Fruit fly (Drosophila melanogaster): ENCODE measurements around the gene CG12883.
A peak's percentile ranks its signal among the peaks of the same experiment; 100 is the strongest.

The CG12883 gene

DNA sequence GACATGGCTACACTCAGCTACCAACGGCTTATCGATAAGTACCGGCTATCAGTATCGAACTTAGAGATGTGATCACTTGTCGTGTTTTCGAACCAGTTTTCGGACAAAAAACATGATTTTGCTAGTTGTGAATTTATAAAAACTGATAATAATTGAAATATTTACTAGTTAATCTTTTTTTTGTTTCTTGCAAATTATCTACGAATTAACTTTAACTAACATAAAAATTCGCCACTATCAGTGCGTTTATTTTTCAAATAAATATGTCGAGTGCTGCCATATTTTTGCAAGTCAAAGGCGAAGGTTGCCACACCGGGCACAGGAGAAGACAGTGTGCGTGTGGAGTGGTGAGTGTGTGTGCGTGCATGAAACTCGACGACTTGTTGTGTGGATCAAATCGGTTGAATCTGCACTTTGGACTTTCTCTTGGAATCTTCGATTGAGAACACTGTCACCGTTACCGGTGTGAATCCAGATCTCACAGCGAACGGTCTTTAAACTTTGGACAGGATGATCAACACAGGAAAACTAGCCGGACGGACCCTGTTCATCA is 1.8 kb upstream of the CG12883 start, which contains the start of gene Hsdl2 (continued):
- peak; percentile 2 for TF ChIP-seq bab2 (GFP tag; optimal IDR thresholded peaks at IDR 0.05)
- peak; percentile 61 for TF ChIP-seq MBD-R2 (GFP tag; IDR thresholded peaks at IDR 0.05)
- TF ChIP-seq Max (GFP tag; optimal IDR thresholded peaks at IDR 0.05): peak; percentile 51
- no peak for TF ChIP-seq oc (tag; optimal IDR thresholded peaks at IDR 0.05)
- no peak for TF ChIP-seq Blimp-1 (GFP tag; optimal IDR thresholded peaks at IDR 0.05)
- TF ChIP-seq Dip3 (GFP tag; optimal IDR thresholded peaks at IDR 0.05): peak; percentile 50
- TF ChIP-seq CG3847 (GFP tag; IDR thresholded peaks at IDR 0.05): peak; percentile 77
- TF ChIP-seq pnt (GFP tag; optimal IDR thresholded peaks at IDR 0.05): no peak
- TF ChIP-seq CHES-1-like (GFP tag; optimal IDR thresholded peaks at IDR 0.05): peak; percentile 38
- TF ChIP-seq klu (GFP tag; IDR thresholded peaks at IDR 0.05): no peak
- TF ChIP-seq CG32532 (GFP tag; IDR thresholded peaks at IDR 0.05): peak; percentile 65
- peak; percentile 38 for TF ChIP-seq nmo (GFP tag; optimal IDR thresholded peaks at IDR 0.05)
- TF ChIP-seq CG17829 (tag; optimal IDR thresholded peaks at IDR 0.05): no peak
- no peak for TF ChIP-seq dimm (GFP tag; IDR thresholded peaks at IDR 0.05)

- TF ChIP-seq B-H2 (GFP tag; optimal IDR thresholded peaks at IDR 0.05) (no peak), CG8478 (optimal IDR thresholded peaks at IDR 0.05) (peak; percentile 52), CG5953 (GFP tag; IDR thresholded peaks at IDR 0.05) (0 out of 2 replicates have a peak, but pooled peaks have one; percentile 27), CG5180 (GFP tag; optimal IDR thresholded peaks at IDR 0.05) (no peak), CG9437 (GFP tag; optimal IDR thresholded peaks at IDR 0.05) (no peak), chif (GFP tag; optimal IDR thresholded peaks at IDR 0.05) (no peak), HLH54F (GFP tag; optimal IDR thresholded peaks at IDR 0.05) (no peak), Dek (tag; optimal IDR thresholded peaks at IDR 0.05) (no peak), nau (GFP tag; optimal IDR thresholded peaks at IDR 0.05) (no peak), CG3163 (GFP tag; optimal IDR thresholded peaks at IDR 0.05) (no peak), CG18599 (GFP tag; optimal IDR thresholded peaks at IDR 0.05) (no peak)
Observed at dm6 chr3R:27679667-27680066, 576 bp downstream of the CG12883 start.

dm6 chr3R:27681799-27682198 is 2.7 kb downstream of the CG12883 start, which contains the start of gene Sce:
Gene Sce, minus strand, starts transcription at chr3R:27682029.
- peak; percentile 79 for TF ChIP-seq CG4617 (GFP tag; optimal IDR thresholded peaks at IDR 0.05; ENCODE audit: borderline replicate concordance)
- TF ChIP-seq Dp (GFP tag; optimal IDR thresholded peaks at IDR 0.05): peak; percentile 92
- TF ChIP-seq Vsx1 (GFP tag; optimal IDR thresholded peaks at IDR 0.05): peak; percentile 99
- 0 out of 4 replicates have a peak, but pooled peaks have one; percentile 13 for TF ChIP-seq Dll (GFP tag; IDR thresholded peaks at IDR 0.05; ENCODE audit: partially characterized antibody)
- TF ChIP-seq ind (GFP tag; optimal IDR thresholded peaks at IDR 0.05): no peak
- TF ChIP-seq MESR4 (GFP tag; optimal IDR thresholded peaks at IDR 0.05): peak; percentile 91
- no peak for TF ChIP-seq Nf-YA (GFP tag; IDR thresholded peaks at IDR 0.05)
- TF ChIP-seq YL-1 (GFP tag; optimal IDR thresholded peaks at IDR 0.05): peak; percentile 38
- peak; percentile 61 for TF ChIP-seq CG9797 (GFP tag; optimal IDR thresholded peaks at IDR 0.05)
- peak; percentile 14 for TF ChIP-seq trem (tag; optimal IDR thresholded peaks at IDR 0.05)
- TF ChIP-seq E2f2 (GFP tag; IDR thresholded peaks at IDR 0.05): peak; percentile 94
- TF ChIP-seq CG1603 (tag; optimal IDR thresholded peaks at IDR 0.05): peak; percentile 37
- peak; percentile 63 for TF ChIP-seq MBD-R2 (GFP tag; IDR thresholded peaks at IDR 0.05)
- no peak for TF ChIP-seq CG14710 (tag; optimal IDR thresholded peaks at IDR 0.05)
- TF ChIP-seq pzg (GFP tag; optimal IDR thresholded peaks at IDR 0.05): peak; percentile 71
- TF ChIP-seq gfzf (GFP tag; optimal IDR thresholded peaks at IDR 0.05): peak; percentile 85
- TF ChIP-seq ro (GFP tag; IDR thresholded peaks at IDR 0.05): no peak
- TF ChIP-seq BEAF-32 (GFP tag; optimal IDR thresholded peaks at IDR 0.05): peak; percentile 3
- TF ChIP-seq Sin3A (optimal IDR thresholded peaks at IDR 0.05): peak; percentile 0

Data from whole organism, embryonic.